Fruit fly (Drosophila melanogaster) whole organism, embryonic: ENCODE measurements around the gene CG1632.

Source experiments
- Awh ChIP-seq: fragments of 200-800 bp; sonication (Bioruptor generic); IDR thresholded peaks from 2 replicates; pipeline ENCODE4, ENCODE4 v1.3.6; 2022; ENCODE audit warnings: missing biosample characterization, missing genetic modification characterization
- CG10209 ChIP-seq: fragments of 200-800 bp; sonication (Bioruptor generic); optimal IDR thresholded peaks from 3 replicates; lab custom pipeline; 2017; ENCODE audit warnings: missing biosample characterization, mild to moderate bottlenecking, missing genetic modification characterization, missing genetic modification reagents
- CG10431 ChIP-seq: fragments of 200-800 bp; sonication (Bioruptor generic); optimal IDR thresholded peaks from 3 replicates; lab custom pipeline; 2018; ENCODE audit warnings: missing biosample characterization, mild to moderate bottlenecking, missing genetic modification characterization
- CG11093 ChIP-seq: fragments of 200-800 bp; sonication (Bioruptor generic); IDR thresholded peaks from 3 replicates; pipeline ENCODE4 v1.3.6; 2022; ENCODE audit warnings: missing biosample characterization, missing genetic modification characterization
- CG11247 ChIP-seq: fragments of 200-800 bp; sonication (Bioruptor generic); IDR thresholded peaks from 2 replicates; pipeline ENCODE4 v1.3.6; 2022; ENCODE audit warnings: missing biosample characterization, missing genetic modification characterization
- CG1233 ChIP-seq: fragments of 200-800 bp; sonication (Bioruptor generic); optimal IDR thresholded peaks from 4 replicates; lab custom pipeline; 2018; ENCODE audit warnings: missing biosample characterization, mild to moderate bottlenecking, missing genetic modification characterization
- CG12744 ChIP-seq: fragments of 200-800 bp; sonication (Bioruptor generic); optimal IDR thresholded peaks from 2 replicates; lab custom pipeline; 2016; ENCODE audit warnings: missing biosample characterization, missing genetic modification characterization
- CG14050 ChIP-seq: fragments of 200-800 bp; sonication (Bioruptor generic); IDR thresholded peaks from 3 replicates; pipeline ENCODE4 v1.3.6; 2022; ENCODE audit warnings: missing biosample characterization, missing genetic modification characterization
- CG15269 ChIP-seq: fragments of 200-800 bp; sonication (Bioruptor generic); optimal IDR thresholded peaks from 2 replicates; lab custom pipeline; 2018; ENCODE audit warnings: missing biosample characterization, mild to moderate bottlenecking, missing genetic modification characterization, moderate library complexity
- CG1602 ChIP-seq: fragments of 200-800 bp; sonication (Bioruptor generic); optimal IDR thresholded peaks from 3 replicates; lab custom pipeline; 2016; ENCODE audit warnings: missing biosample characterization, missing genetic modification characterization
- CG1603 ChIP-seq: fragments of 200-800 bp; sonication (Bioruptor generic); optimal IDR thresholded peaks from 2 replicates; lab custom pipeline; 2019; ENCODE audit warnings: missing biosample characterization, mild to moderate bottlenecking, missing genetic modification characterization, moderate library complexity
- CG17612 ChIP-seq: fragments of 200-800 bp; sonication (Bioruptor generic); IDR thresholded peaks from 2 replicates; pipeline ENCODE4 v1.3.6; 2022; ENCODE audit warnings: missing biosample characterization, missing genetic modification characterization
- CG18262 ChIP-seq: fragments of 200-800 bp; optimal IDR thresholded peaks from 3 replicates; lab custom pipeline; 2019; ENCODE audit warnings: missing biosample characterization, mild to moderate bottlenecking, missing genetic modification characterization, moderate library complexity
- CG18599 ChIP-seq: fragments of 200-800 bp; sonication (Bioruptor generic); optimal IDR thresholded peaks from 3 replicates; lab custom pipeline; 2017; ENCODE audit warnings: missing biosample characterization, missing genetic modification characterization, mild to moderate bottlenecking, moderate library complexity, missing genetic modification reagents
- CG2712 ChIP-seq: fragments of 200-800 bp; optimal IDR thresholded peaks from 3 replicates; lab custom pipeline; 2019; ENCODE audit warnings: missing biosample characterization, mild to moderate bottlenecking, missing genetic modification characterization, moderate library complexity
- CG2889 ChIP-seq: fragments of 200-800 bp; sonication (Bioruptor generic); IDR thresholded peaks from 3 replicates; pipeline ENCODE4 v1.3.6; 2022; ENCODE audit warnings: missing biosample characterization, missing genetic modification characterization
- CG34422 ChIP-seq: fragments of 200-800 bp; sonication (Bioruptor generic); IDR thresholded peaks from 3 replicates; pipeline ENCODE4 v1.3.6; 2022; ENCODE audit warnings: missing biosample characterization, missing genetic modification characterization
- CG4617 ChIP-seq: fragments of 200-800 bp; sonication (Bioruptor generic); optimal IDR thresholded peaks from 3 replicates; lab custom pipeline; 2016; ENCODE audit warnings: missing biosample characterization, missing genetic modification characterization, borderline replicate concordance
- CG4854 ChIP-seq: fragments of 200-800 bp; sonication (Bioruptor generic); optimal IDR thresholded peaks from 2 replicates; lab custom pipeline; 2016; ENCODE audit warnings: missing biosample characterization, missing genetic modification characterization, inconsistent platforms
- CG6791 ChIP-seq: fragments of 200-800 bp; sonication (Bioruptor generic); IDR thresholded peaks from 3 replicates; pipeline ENCODE4 v1.3.6; 2022; ENCODE audit warnings: missing biosample characterization, missing genetic modification characterization; ENCODE audit not compliant: partially characterized antibody
- CG6854 ChIP-seq: fragments of 200-800 bp; sonication (Bioruptor generic); optimal IDR thresholded peaks from 3 replicates; lab custom pipeline; 2017; ENCODE audit warnings: missing biosample characterization, mild to moderate bottlenecking, missing genetic modification characterization
- CG9932 ChIP-seq: fragments of 200-800 bp; sonication (Bioruptor generic); IDR thresholded peaks from 2 replicates; pipeline ENCODE4 v1.3.6; 2022; ENCODE audit warnings: missing biosample characterization, missing genetic modification characterization
- Dfd ChIP-seq, 2 experiments: fragments of >200 bp; optimal IDR thresholded peaks; 2 replicates each; lab custom pipeline; 2017; ENCODE audit warnings: missing biosample characterization in 2 of 2, missing genetic modification characterization in 2 of 2
- Drgx ChIP-seq: fragments of 200-800 bp; sonication (Bioruptor generic); IDR thresholded peaks from 2 replicates; pipeline ENCODE4 v1.3.6; 2022; ENCODE audit warnings: missing biosample characterization, missing genetic modification characterization
- Fer1 ChIP-seq: fragments of 200-800 bp; sonication (Bioruptor generic); optimal IDR thresholded peaks from 2 replicates; lab custom pipeline; 2017; ENCODE audit warnings: missing biosample characterization, mild to moderate bottlenecking, missing genetic modification characterization
- Gug ChIP-seq: fragments of 200-800 bp; sonication (Bioruptor generic); IDR thresholded peaks from 4 replicates; pipeline ENCODE4 v1.3.6; 2022; ENCODE audit warnings: missing biosample characterization, missing genetic modification characterization
- Hmr ChIP-seq: fragments of 200-800 bp; sonication (Bioruptor generic); optimal IDR thresholded peaks from 3 replicates; lab custom pipeline; 2017; ENCODE audit warnings: mild to moderate bottlenecking, missing biosample characterization, missing genetic modification reagents, missing genetic modification characterization
- Hmx ChIP-seq: fragments of 200-800 bp; sonication (Bioruptor generic); optimal IDR thresholded peaks from 2 replicates; lab custom pipeline; 2016; ENCODE audit warnings: missing biosample characterization, missing genetic modification characterization
- NFAT ChIP-seq: fragments of 200-800 bp; sonication (Bioruptor generic); IDR thresholded peaks from 2 replicates; pipeline ENCODE4 v1.3.6; 2022; ENCODE audit warnings: missing biosample characterization, missing genetic modification characterization
- Side ChIP-seq: fragments of 200-800 bp; sonication (Bioruptor generic); optimal IDR thresholded peaks from 2 replicates; lab custom pipeline; 2016; ENCODE audit warnings: missing biosample characterization, missing genetic modification characterization
- Stat92E ChIP-seq, 3 experiments: fragments of >200 bp in 2 of 3; fragments of 200-800 bp in 1 of 3; sonication (Bioruptor generic) in 1 of 3; optimal IDR thresholded peaks; 2 replicates each; lab custom pipeline; 2017 to 2019; ENCODE audit warnings: missing biosample characterization in 3 of 3, missing genetic modification characterization in 3 of 3, mild to moderate bottlenecking in 1 of 3, moderate library complexity in 1 of 3
- aop ChIP-seq: fragments of 200-800 bp; sonication (Bioruptor generic); IDR thresholded peaks from 2 replicates; pipeline ENCODE4 v1.3.6; 2022; ENCODE audit warnings: missing biosample characterization, missing genetic modification characterization
- ara ChIP-seq: fragments of 200-800 bp; sonication (Bioruptor generic); IDR thresholded peaks from 2 replicates; pipeline ENCODE4 v1.3.6; 2022; ENCODE audit warnings: missing biosample characterization, missing genetic modification characterization
- ato ChIP-seq: fragments of 200-800 bp; sonication (Bioruptor generic); IDR thresholded peaks from 2 replicates; pipeline ENCODE4 v1.3.6; 2022; ENCODE audit warnings: missing biosample characterization, missing genetic modification characterization; ENCODE audit not compliant: partially characterized antibody
- bab2 ChIP-seq: fragments of 200-800 bp; sonication (Bioruptor generic); optimal IDR thresholded peaks from 2 replicates; lab custom pipeline; 2016; ENCODE audit warnings: missing biosample characterization, missing genetic modification characterization
- bcd ChIP-seq: fragments of 200-800 bp; sonication (Bioruptor generic); optimal IDR thresholded peaks from 2 replicates; lab custom pipeline; 2017; ENCODE audit warnings: missing biosample characterization, mild to moderate bottlenecking, missing genetic modification characterization
- cas ChIP-seq: fragments of 200-800 bp; sonication (Bioruptor generic); IDR thresholded peaks from 2 replicates; pipeline ENCODE4 v1.3.6; 2022; ENCODE audit warnings: missing biosample characterization, missing genetic modification characterization
- caup ChIP-seq: fragments of 200-800 bp; sonication (Bioruptor generic); optimal IDR thresholded peaks from 3 replicates; lab custom pipeline; 2017; ENCODE audit warnings: missing biosample characterization, mild to moderate bottlenecking, missing genetic modification characterization, moderate library complexity; ENCODE audit not compliant: severe bottlenecking
- chn ChIP-seq: fragments of 200-800 bp; sonication (Bioruptor generic); optimal IDR thresholded peaks from 2 replicates; lab custom pipeline; 2016; ENCODE audit warnings: missing biosample characterization, missing genetic modification characterization
- dmrt99B ChIP-seq: fragments of 200-800 bp; sonication (Bioruptor generic); optimal IDR thresholded peaks from 2 replicates; lab custom pipeline; 2018; ENCODE audit warnings: missing biosample characterization, mild to moderate bottlenecking, missing genetic modification characterization, moderate library complexity
- grau ChIP-seq: fragments of 200-800 bp; optimal IDR thresholded peaks from 3 replicates; lab custom pipeline; 2019; ENCODE audit warnings: missing biosample characterization, mild to moderate bottlenecking, missing genetic modification characterization, moderate library complexity
- jigr1 ChIP-seq: fragments of 200-800 bp; sonication (Bioruptor generic); IDR thresholded peaks from 3 replicates; pipeline ENCODE4 v1.3.6; 2022; ENCODE audit warnings: missing biosample characterization, missing genetic modification characterization
- lilli ChIP-seq: fragments of 200-800 bp; sonication (Bioruptor generic); optimal IDR thresholded peaks from 3 replicates; lab custom pipeline; 2016; ENCODE audit warnings: missing biosample characterization, missing genetic modification characterization
- nerfin-1 ChIP-seq: fragments of 200-800 bp; sonication (Bioruptor generic); optimal IDR thresholded peaks from 3 replicates; lab custom pipeline; 2019; ENCODE audit warnings: missing biosample characterization, mild to moderate bottlenecking, missing genetic modification characterization, moderate library complexity
- nom ChIP-seq: fragments of 200-800 bp; sonication (Bioruptor generic); optimal IDR thresholded peaks from 2 replicates; lab custom pipeline; 2017; ENCODE audit warnings: missing biosample characterization, missing genetic modification characterization, mild to moderate bottlenecking, moderate library complexity, missing genetic modification reagents
- sqz ChIP-seq: fragments of 200-800 bp; sonication (Bioruptor generic); optimal IDR thresholded peaks from 3 replicates; lab custom pipeline; 2018; ENCODE audit warnings: missing biosample characterization, mild to moderate bottlenecking, missing genetic modification characterization
- yki ChIP-seq: fragments of >200 bp; optimal IDR thresholded peaks from 3 replicates; lab custom pipeline; 2018
- zen2 ChIP-seq: fragments of 200-800 bp; sonication (Bioruptor generic); IDR thresholded peaks from 3 replicates; pipeline ENCODE4 v1.3.6; 2022; ENCODE audit warnings: missing biosample characterization, missing genetic modification characterization; ENCODE audit not compliant: partially characterized antibody
- zfh1 ChIP-seq: fragments of 200-800 bp; sonication (Bioruptor generic); IDR thresholded peaks from 3 replicates; pipeline ENCODE4 v1.3.6; 2022; ENCODE audit warnings: missing biosample characterization, missing genetic modification characterization

The CG1632 gene

dm6 chrX:8273799-8274484 lies 21.5 kb downstream of the CG1632 start, which contains the start of gene CG15343 (continued):
- TF ChIP-seq CG6854 (GFP tag; lab: Kevin White, UChicago) = no peak
- TF ChIP-seq CG2712 (tag; lab: Kevin White, UChicago) = peak; percentile 4
- peak; percentile 51; the same call in 1 of the 3 replicates for TF ChIP-seq CG34422 (GFP tag; lab: Robert Waterston, UW)
- peak; percentile 71 for TF ChIP-seq nerfin-1 (tag; lab: Kevin White, UChicago)
- no peak for TF ChIP-seq sqz (GFP tag; lab: Kevin White, UChicago)
- TF ChIP-seq zen2 = no peak
- no peak for TF ChIP-seq jigr1
- TF ChIP-seq CG4854 (GFP tag; lab: Kevin White, UChicago) = no peak
- 0 out of 2 replicates have a peak, but pooled peaks have one; percentile 37 for TF ChIP-seq CG11247 (GFP tag; lab: Robert Waterston, UW)
- TF ChIP-seq Fer1 = peak; percentile 9
- peak; percentile 62 for TF ChIP-seq CG9932 (GFP tag; lab: Robert Waterston, UW)
- TF ChIP-seq CG11093 = no peak
- peak; percentile 20 for TF ChIP-seq grau (tag; lab: Kevin White, UChicago)
- no peak for TF ChIP-seq CG17612 (GFP tag; lab: Robert Waterston, UW)
- no peak for TF ChIP-seq CG14050 (GFP tag; lab: Robert Waterston, UW)
- no peak for TF ChIP-seq yki (lab: Kevin White, UChicago)
- peak; percentile 30; the same call in 1 of the 2 replicates for TF ChIP-seq ara (GFP tag; lab: Robert Waterston, UW)
- TF ChIP-seq CG10209 (GFP tag; lab: Kevin White, UChicago) = peak; percentile 4
- 0 out of 3 replicates have a peak, but pooled peaks have one; percentile 41 for TF ChIP-seq zfh1 (GFP tag; lab: Robert Waterston, UW)
- TF ChIP-seq caup = no peak
- peak; percentile 23 for TF ChIP-seq dmrt99B (tag; lab: Kevin White, UChicago)
- peak; percentile 67 for TF ChIP-seq NFAT
- TF ChIP-seq Awh = 0 out of 2 replicates have a peak, but pooled peaks have one; percentile 30
- peak; percentile 60; the same call in 1 of the 3 replicates for TF ChIP-seq CG6791 (GFP tag; lab: Robert Waterston, UW)
- TF ChIP-seq bab2 (GFP tag; lab: Kevin White, UChicago) = peak; percentile 27
- peak; percentile 46 for TF ChIP-seq lilli
- TF ChIP-seq cas (GFP tag; lab: Robert Waterston, UW) = no peak
- peak; percentile 15 for TF ChIP-seq CG1233
- TF ChIP-seq CG12744 = no peak
- no peak for TF ChIP-seq CG4617 (GFP tag; lab: Kevin White, UChicago)
- TF ChIP-seq CG1603 (tag; lab: Kevin White, UChicago) = peak; percentile 2
- TF ChIP-seq CG15269 (tag; lab: Kevin White, UChicago) = no peak
- TF ChIP-seq Stat92E (GFP tag; optimal IDR thresholded peaks at IDR 0.05; lab: Kevin White, UChicago) = no peak
- peak; percentile 18 for TF ChIP-seq CG18599 (GFP tag; lab: Kevin White, UChicago)
- TF ChIP-seq Hmx (GFP tag; lab: Kevin White, UChicago) = no peak
- TF ChIP-seq CG10431 (GFP tag; lab: Kevin White, UChicago) = no peak
- TF ChIP-seq Gug (GFP tag; lab: Robert Waterston, UW) = peak; percentile 68
- TF ChIP-seq Drgx (GFP tag; lab: Robert Waterston, UW) = peak; percentile 58
- peak; percentile 31 for TF ChIP-seq bcd (GFP tag; lab: Kevin White, UChicago)
- peak; percentile 7 for TF ChIP-seq chn (GFP tag; lab: Kevin White, UChicago)
- TF ChIP-seq CG1602 (GFP tag; lab: Kevin White, UChicago) = no peak
- TF ChIP-seq Dfd (GFP tag; optimal IDR thresholded peaks at IDR 0.05; lab: Kevin White, UChicago) = no peak
- peak; percentile 28 for TF ChIP-seq Hmr (GFP tag; lab: Kevin White, UChicago)
- TF ChIP-seq CG2889 (GFP tag; lab: Robert Waterston, UW) = no peak
- TF ChIP-seq ato (GFP tag; lab: Robert Waterston, UW) = no peak
- TF ChIP-seq aop (GFP tag; lab: Robert Waterston, UW) = no peak
- TF ChIP-seq Side (GFP tag; lab: Kevin White, UChicago) = no peak
- TF ChIP-seq CG18262 (tag; lab: Kevin White, UChicago) = peak; percentile 10
- no peak for TF ChIP-seq nom
